Fruit fly (Drosophila melanogaster): ENCODE measurements around the gene ATPsyndelta.
A peak's percentile ranks its signal among the peaks of the same experiment; 100 is the strongest.

ATPsyndelta gene

DNA sequence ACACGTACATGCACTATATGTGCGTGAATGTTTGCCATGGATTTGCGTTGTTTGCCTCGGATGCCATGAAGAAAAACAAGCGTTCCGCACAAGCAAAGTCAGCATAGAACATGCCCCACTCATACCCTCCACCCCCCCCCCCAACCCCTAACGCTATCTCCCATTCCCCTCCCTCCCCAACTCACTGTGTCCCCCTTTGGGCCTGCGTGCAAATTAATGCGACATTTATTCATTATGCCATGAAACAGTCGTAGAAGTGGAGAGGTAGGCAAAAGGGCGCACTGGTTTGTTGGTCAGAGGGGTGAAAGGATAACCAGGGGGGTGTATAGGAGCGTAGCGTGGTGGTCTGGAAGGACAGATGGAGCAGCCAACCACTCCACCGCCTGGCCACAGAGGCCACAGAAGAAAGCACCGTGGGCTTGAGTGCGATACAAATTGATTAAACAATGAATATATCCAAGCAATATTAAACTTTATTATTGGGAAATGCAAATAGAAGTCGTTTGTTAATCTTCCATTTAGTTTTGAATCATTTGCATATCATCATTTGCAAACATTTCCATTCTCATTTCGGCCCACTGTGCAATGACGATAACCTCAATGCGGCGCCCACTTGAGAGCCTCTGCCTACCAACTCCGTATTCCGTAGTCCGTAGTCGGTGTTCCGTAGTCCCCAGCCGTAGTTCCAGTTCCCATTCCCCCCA is 28.3 kb upstream of the ATPsyndelta start (continued):
- TF ChIP-seq Ets21C (GFP tag; optimal IDR thresholded peaks at IDR 0.05) (no peak), esn (GFP tag; optimal IDR thresholded peaks at IDR 0.05) (no peak), topi (GFP tag; optimal IDR thresholded peaks at IDR 0.05) (peak; percentile 2), fkh (GFP tag; optimal IDR thresholded peaks at IDR 0.05) (no peak), Ets96B (tag; optimal IDR thresholded peaks at IDR 0.05) (peak; percentile 7), Eip93F (GFP tag; optimal IDR thresholded peaks at IDR 0.05) (no peak), OdsH (GFP tag; optimal IDR thresholded peaks at IDR 0.05) (peak; percentile 25), CG6276 (GFP tag; optimal IDR thresholded peaks at IDR 0.05) (no peak), CG8319 (GFP tag; optimal IDR thresholded peaks at IDR 0.05) (no peak), CG3919 (GFP tag; optimal IDR thresholded peaks at IDR 0.05) (peak; percentile 33), CG11294 (GFP tag; IDR thresholded peaks at IDR 0.05) (peak; percentile 29; the same call in 1 of the 2 replicates), Eip75B (GFP tag; optimal IDR thresholded peaks at IDR 0.05) (peak; percentile 56), cyc (GFP tag; optimal IDR thresholded peaks at IDR 0.05) (no peak), CG31627 (GFP tag; optimal IDR thresholded peaks at IDR 0.05) (no peak), acj6 (GFP tag; optimal IDR thresholded peaks at IDR 0.05) (peak; percentile 40), dac (GFP tag; optimal IDR thresholded peaks at IDR 0.05) (no peak), CG11902 (GFP tag; optimal IDR thresholded peaks at IDR 0.05) (no peak), CG10669 (GFP tag; optimal IDR thresholded peaks at IDR 0.05) (peak; percentile 18), lz (GFP tag; optimal IDR thresholded peaks at IDR 0.05) (peak; percentile 21), Sox14 (GFP tag; optimal IDR thresholded peaks at IDR 0.05) (peak; percentile 32), Sox15 (GFP tag; optimal IDR thresholded peaks at IDR 0.05) (no peak)

DNA sequence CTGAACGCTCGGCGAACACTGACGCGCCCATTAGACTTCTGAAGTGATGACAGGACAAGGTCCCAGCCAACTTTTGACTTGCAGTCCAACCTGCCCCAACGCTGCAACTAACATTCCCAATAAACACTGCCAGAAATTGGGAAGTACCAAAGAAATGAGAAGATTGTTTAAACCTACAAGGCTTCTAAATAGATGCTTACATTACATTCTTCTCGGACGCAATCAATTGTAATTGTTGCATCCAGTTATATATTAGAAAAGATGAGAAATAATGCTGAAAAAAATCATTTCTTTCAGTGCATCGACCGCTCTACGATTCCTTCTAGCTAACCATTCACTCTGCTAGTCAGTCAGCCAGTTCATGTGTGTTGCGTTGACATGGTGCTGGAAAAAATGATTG is 10.2 kb upstream of the ATPsyndelta start:
- TF ChIP-seq CG8119 (GFP tag; IDR thresholded peaks at IDR 0.05) (peak; percentile 39; the same call in 1 of the 3 replicates), CG11294 (GFP tag; IDR thresholded peaks at IDR 0.05) (no peak), CG11902 (GFP tag; optimal IDR thresholded peaks at IDR 0.05) (no peak), CG4318 (GFP tag; optimal IDR thresholded peaks at IDR 0.05) (peak; percentile 18), Hr39 (GFP tag; optimal IDR thresholded peaks at IDR 0.05) (peak; percentile 39), CG15336 (GFP tag; IDR thresholded peaks at IDR 0.05) (peak; percentile 42; the same call in 1 of the 2 replicates), CG3919 (GFP tag; optimal IDR thresholded peaks at IDR 0.05) (peak; percentile 55), svp (GFP tag) (peak; percentile 30), CG6276 (GFP tag; optimal IDR thresholded peaks at IDR 0.05) (peak; percentile 7), vri (GFP tag; optimal IDR thresholded peaks at IDR 0.05) (no peak), CG31627 (GFP tag; optimal IDR thresholded peaks at IDR 0.05) (peak; percentile 21), Sox15 (GFP tag; optimal IDR thresholded peaks at IDR 0.05) (no peak), CG10631 (GFP tag; optimal IDR thresholded peaks at IDR 0.05) (peak; percentile 56), fkh (GFP tag; optimal IDR thresholded peaks at IDR 0.05) (no peak), CG7368 (GFP tag; optimal IDR thresholded peaks at IDR 0.05) (peak; percentile 12), CG11762 (GFP tag; optimal IDR thresholded peaks at IDR 0.05; ENCODE audit: insufficient read depth) (peak; percentile 9), topi (GFP tag; optimal IDR thresholded peaks at IDR 0.05) (peak; percentile 29), Hr4 (GFP tag; optimal IDR thresholded peaks at IDR 0.05) (peak; percentile 23), CG34406 (GFP tag; optimal IDR thresholded peaks at IDR 0.05) (peak; percentile 16), Smox (GFP tag; optimal IDR thresholded peaks at IDR 0.05) (peak; percentile 4), CG10669 (GFP tag; optimal IDR thresholded peaks at IDR 0.05) (peak; percentile 51), Ets21C (GFP tag; optimal IDR thresholded peaks at IDR 0.05) (no peak), Sox14 (GFP tag; optimal IDR thresholded peaks at IDR 0.05) (peak; percentile 38), fd85E (GFP tag; optimal IDR thresholded peaks at IDR 0.05) (no peak), CG6163 (GFP tag; IDR thresholded peaks at IDR 0.05) (no peak; the same call in 2 of the 3 replicates), Eip78C (GFP tag) (peak; percentile 79), achi (GFP tag; optimal IDR thresholded peaks at IDR 0.05) (peak; percentile 21), eg (GFP tag; IDR thresholded peaks at IDR 0.05) (0 out of 3 replicates have a peak, but pooled peaks have one; percentile 24), pdm3 (GFP tag; optimal IDR thresholded peaks at IDR 0.05) (peak; percentile 46), CG16779 (tag; optimal IDR thresholded peaks at IDR 0.05) (no peak), CG6808 (GFP tag; optimal IDR thresholded peaks at IDR 0.05) (peak; percentile 44), esn (GFP tag; optimal IDR thresholded peaks at IDR 0.05) (peak; percentile 26), CG9139 (GFP tag; optimal IDR thresholded peaks at IDR 0.05) (no peak), CG8632 (GFP tag; optimal IDR thresholded peaks at IDR 0.05) (peak; percentile 14), CG1621 (tag; optimal IDR thresholded peaks at IDR 0.05) (peak; percentile 43), acj6 (GFP tag; optimal IDR thresholded peaks at IDR 0.05) (peak; percentile 48), cyc (GFP tag; optimal IDR thresholded peaks at IDR 0.05) (peak; percentile 26), lz (GFP tag; optimal IDR thresholded peaks at IDR 0.05) (peak; percentile 19), Lpt (GFP tag; optimal IDR thresholded peaks at IDR 0.05) (peak; percentile 39), Ets96B (tag; optimal IDR thresholded peaks at IDR 0.05) (peak; percentile 57), Sox102F (GFP tag; optimal IDR thresholded peaks at IDR 0.05) (peak; percentile 30), Eip75B (GFP tag; optimal IDR thresholded peaks at IDR 0.05) (peak; percentile 37), CG8319 (GFP tag; optimal IDR thresholded peaks at IDR 0.05) (no peak)
